1 worm cellular context compared by ENCODE assay signal in the genomic region with DNA sequence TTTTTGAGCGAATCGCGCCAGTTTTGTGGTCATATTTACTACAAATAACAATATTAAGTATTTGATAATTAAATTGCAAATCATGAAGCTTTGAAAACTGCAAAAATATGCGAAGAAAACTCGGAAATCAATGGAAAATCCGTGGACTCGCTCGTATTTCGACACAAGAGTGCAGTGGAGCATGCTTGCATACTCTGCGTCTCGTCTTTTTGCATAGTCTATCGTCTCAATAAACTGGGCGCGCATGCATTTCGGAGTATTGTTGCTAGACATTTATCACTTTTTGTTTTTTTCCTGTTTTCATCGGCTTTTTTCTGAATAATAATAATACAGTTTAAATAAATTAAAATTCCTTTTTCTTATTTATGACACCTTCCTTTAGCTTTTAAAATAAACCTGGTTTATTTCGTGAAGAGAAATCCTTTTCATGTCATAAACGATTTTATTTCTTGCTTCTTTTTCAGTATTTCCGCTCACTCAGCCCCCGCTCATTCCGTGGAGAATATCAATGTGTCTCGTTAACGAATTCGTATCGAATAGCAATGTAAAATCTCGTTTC.
TF ChIP-seq lines count a peak whose summit lies in the region.

A gene (minus strand): TSS at position 38 of the 559 bp plus-strand sequence.
A gene (plus strand): TSS at position 509 of the 559 bp plus-strand sequence.

TF ChIP-seq in whole organism, L4 larva, 104 proteins besides CTCF, POLR2A, EP300 and RAD21 (continued from another document):
- TF ChIP-seq egl-43 (GFP tag; IDR thresholded peaks at IDR 0.05; lab: Robert Waterston, UW) (0 out of 2 replicates have a peak, but pooled peaks have one; percentile 41), dpl-1 (GFP tag; optimal IDR thresholded peaks at IDR 0.05; lab: Kevin White, UChicago) (peak; percentile 82), ZK546.5 (tag; optimal IDR thresholded peaks at IDR 0.05; lab: Kevin White, UChicago) (no peak), mep-1 (tag; optimal IDR thresholded peaks at IDR 0.05; lab: Kevin White, UChicago) (peak; percentile 91), ceh-82 (tag; optimal IDR thresholded peaks at IDR 0.05; lab: Kevin White, UChicago) (no peak), spr-3 (GFP tag; optimal IDR thresholded peaks at IDR 0.05; lab: Kevin White, UChicago) (peak; percentile 55), dmd-6 (GFP tag; IDR thresholded peaks at IDR 0.05; lab: Robert Waterston, UW) (peak; percentile 77), nhr-77 (tag; optimal IDR thresholded peaks at IDR 0.05; lab: Kevin White, UChicago) (peak; percentile 86), pqm-1 (tag; optimal IDR thresholded peaks at IDR 0.05; lab: Kevin White, UChicago) (peak; percentile 38), nhr-10 (tag; optimal IDR thresholded peaks at IDR 0.05; lab: Kevin White, UChicago) (no peak), snpc-1.2 (GFP tag; IDR thresholded peaks at IDR 0.05; lab: Robert Waterston, UW) (peak; percentile 87), F37D6.2 (tag; optimal IDR thresholded peaks at IDR 0.05; lab: Kevin White, UChicago) (peak; percentile 55), tag-97 (GFP tag; IDR thresholded peaks at IDR 0.05; lab: Robert Waterston, UW) (no peak), snpc-4 (tag; optimal IDR thresholded peaks at IDR 0.05; lab: Kevin White, UChicago) (peak; percentile 38), F26F4.8 (GFP tag; conservative IDR thresholded peaks at IDR 0.05; lab: Robert Waterston, UW) (no peak), lin-15B (tag; optimal IDR thresholded peaks at IDR 0.05; lab: Kevin White, UChicago) (peak; percentile 77)
